Worm (Caenorhabditis elegans) whole organism, L1 larva: ENCODE measurements around the gene K12H6.6.

Experiments used
- blmp-1 ChIP-seq: fragments of 150-350 bp; optimal IDR thresholded peaks from 2 replicates; lab custom pipeline; 2014; ENCODE audit warnings: missing biosample characterization, missing genetic modification characterization
- dpl-1 ChIP-seq, 3 experiments: fragments of 150-350 bp in 2 of 3; sonication (generic microtip) in 1 of 3; optimal IDR thresholded peaks; 2 replicates each; lab custom pipeline; 2014 to 2017; ENCODE audit warnings: missing biosample characterization in 3 of 3, missing genetic modification characterization in 3 of 3, missing genetic modification reagents in 3 of 3
- dsc-1 ChIP-seq: sonication (generic microtip); optimal IDR thresholded peaks from 2 replicates; lab custom pipeline; 2016; ENCODE audit warnings: mild to moderate bottlenecking, missing genetic modification characterization, missing compliant biosample characterization
- hpl-2 ChIP-seq: fragments of 150-350 bp; optimal IDR thresholded peaks from 2 replicates; lab custom pipeline; 2014; ENCODE audit warnings: missing biosample characterization, missing genetic modification reagents, missing genetic modification characterization
- jun-1 ChIP-seq: fragments of 150-350 bp; optimal IDR thresholded peaks from 2 replicates; lab custom pipeline; 2014; ENCODE audit warnings: missing biosample characterization, missing genetic modification reagents, missing genetic modification characterization
- mef-2 ChIP-seq: fragments of 150-350 bp; optimal IDR thresholded peaks from 2 replicates; lab custom pipeline; 2014; ENCODE audit warnings: missing biosample characterization, missing genetic modification characterization
- nhr-12 ChIP-seq: sonication (generic microtip); optimal IDR thresholded peaks from 2 replicates; lab custom pipeline; 2017; ENCODE audit warnings: missing biosample characterization, missing genetic modification characterization
- nhr-20 ChIP-seq: sonication (generic microtip); optimal IDR thresholded peaks from 2 replicates; lab custom pipeline; 2016; ENCODE audit warnings: mild to moderate bottlenecking, missing genetic modification characterization, missing compliant biosample characterization
- nhr-237 ChIP-seq: fragments of 150-350 bp; optimal IDR thresholded peaks from 2 replicates; lab custom pipeline; 2014; ENCODE audit warnings: missing biosample characterization, missing genetic modification characterization
- sptf-1 ChIP-seq: fragments of 150-350 bp; optimal IDR thresholded peaks from 2 replicates; lab custom pipeline; 2014; ENCODE audit warnings: missing biosample characterization, missing genetic modification characterization
- tbx-2 ChIP-seq: sonication (generic microtip); optimal IDR thresholded peaks from 2 replicates; lab custom pipeline; 2016; ENCODE audit warnings: missing genetic modification characterization, missing compliant biosample characterization
- unc-62 ChIP-seq: fragments of 150-350 bp; optimal IDR thresholded peaks from 2 replicates; lab custom pipeline; 2014; ENCODE audit warnings: missing biosample characterization, missing genetic modification reagents, missing genetic modification characterization
- ztf-4 ChIP-seq: fragments of 150-350 bp; optimal IDR thresholded peaks from 2 replicates; lab custom pipeline; 2014; ENCODE audit warnings: missing biosample characterization, missing genetic modification characterization

ce11 chrII:2815444-2815843, 15.6 kb downstream of the K12H6.6 start, which contains the start of gene K12H6.2:
- TF ChIP-seq ztf-4 (tag; lab: Kevin White, UChicago) (no peak), jun-1 (no peak), tbx-2 (tag; lab: Kevin White, UChicago) (no peak), hpl-2 (GFP tag; lab: Kevin White, UChicago) (no peak), nhr-20 (tag; lab: Kevin White, UChicago) (no peak), blmp-1 (tag; lab: Kevin White, UChicago) (no peak), dpl-1 (GFP tag; optimal IDR thresholded peaks at IDR 0.05; lab: Kevin White, UChicago) (no peak), mef-2 (tag; lab: Kevin White, UChicago) (no peak), nhr-237 (tag; lab: Kevin White, UChicago) (no peak), unc-62 (GFP tag; lab: Kevin White, UChicago) (no peak), nhr-12 (tag; lab: Kevin White, UChicago) (no peak), dsc-1 (tag; lab: Kevin White, UChicago) (no peak), sptf-1 (tag; lab: Kevin White, UChicago) (no peak)
